Fruit fly (Drosophila melanogaster) whole organism, prepupa: ENCODE results near the gene Srrm1.

Experiments
- CG16779 ChIP-seq: fragments of 200-800 bp; sonication (Bioruptor generic); optimal IDR thresholded peaks from 3 replicates; lab custom pipeline; 2017; ENCODE audit warnings: missing biosample characterization, mild to moderate bottlenecking, missing genetic modification characterization
- CG6854 ChIP-seq: fragments of 200-800 bp; sonication (Bioruptor generic); optimal IDR thresholded peaks from 2 replicates; lab custom pipeline; 2017; ENCODE audit warnings: missing biosample characterization, mild to moderate bottlenecking, missing genetic modification characterization
- lz ChIP-seq: fragments of 200-800 bp; sonication (Bioruptor generic); optimal IDR thresholded peaks from 3 replicates; lab custom pipeline; 2016; ENCODE audit warnings: missing biosample characterization, missing genetic modification characterization

DNA sequence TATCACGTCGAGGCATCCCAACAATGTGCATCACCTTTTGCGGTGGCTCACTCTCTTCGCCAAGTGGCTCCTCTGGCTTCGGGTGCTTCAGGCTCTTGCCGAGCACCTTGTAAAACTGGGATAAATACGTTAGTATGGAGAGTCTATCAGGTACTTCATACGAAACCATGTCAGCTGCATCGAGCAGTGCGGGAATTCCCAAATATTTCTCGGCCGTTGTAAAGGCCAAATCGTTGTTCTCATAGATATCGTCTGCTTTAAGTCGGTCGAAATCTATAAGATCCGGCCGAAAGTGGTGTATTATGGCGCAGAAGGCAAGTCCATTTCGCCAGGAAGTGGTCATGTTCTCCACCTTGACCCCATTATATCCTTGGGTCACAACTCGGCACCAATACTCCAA is 21.9 kb upstream of the Srrm1 start:
- TF ChIP-seq CG6854: no peak
- TF ChIP-seq lz (GFP tag; lab: Kevin White, UChicago): no peak
- no peak for TF ChIP-seq CG16779 (tag; lab: Kevin White, UChicago)
